Worm (Caenorhabditis elegans): Measurements from ENCODE around the gene T21B10.4.
A peak's percentile ranks its signal among the peaks of the same experiment; 100 is the strongest.

The T21B10.4 gene

ce11 chrII:8927253-8927791 is 13.4 kb upstream of the T21B10.4 start, which contains the start of gene cct-2:
TSS of gene cct-2 (plus strand) at chrII:8927741.
- TF ChIP-seq sem-2 (GFP tag; optimal IDR thresholded peaks at IDR 0.05) (no peak), drap-1 (GFP tag; optimal IDR thresholded peaks at IDR 0.05) (no peak), ceh-43 (GFP tag; optimal IDR thresholded peaks at IDR 0.05) (no peak), blmp-1 (tag; optimal IDR thresholded peaks at IDR 0.05) (no peak), nhr-237 (tag; optimal IDR thresholded peaks at IDR 0.05) (peak; percentile 32), nhr-28 (tag; optimal IDR thresholded peaks at IDR 0.05) (no peak), sptf-1 (tag; optimal IDR thresholded peaks at IDR 0.05) (no peak), tbx-8 (GFP tag; optimal IDR thresholded peaks at IDR 0.05) (no peak), ceh-39 (tag; optimal IDR thresholded peaks at IDR 0.05) (no peak), pha-4 (tag; optimal IDR thresholded peaks at IDR 0.05) (peak; percentile 4), mep-1 (tag; optimal IDR thresholded peaks at IDR 0.05) (peak; percentile 22), ztf-11 (tag; optimal IDR thresholded peaks at IDR 0.05) (no peak), unc-62 (GFP tag; optimal IDR thresholded peaks at IDR 0.05) (no peak), ces-1 (GFP tag; optimal IDR thresholded peaks at IDR 0.05) (peak; percentile 41), elt-3 (tag; optimal IDR thresholded peaks at IDR 0.05) (no peak), lsy-2 (tag; optimal IDR thresholded peaks at IDR 0.05) (peak; percentile 30), flh-1 (GFP tag; optimal IDR thresholded peaks at IDR 0.05) (no peak), ceh-83 (GFP tag; optimal IDR thresholded peaks at IDR 0.05) (no peak)

- no peak for TF ChIP-seq ceh-43 (GFP tag; optimal IDR thresholded peaks at IDR 0.05)
- no peak for TF ChIP-seq pha-4 (tag; optimal IDR thresholded peaks at IDR 0.05)
Observed at ce11 chrII:8929771-8930170, 10.9 kb upstream of the T21B10.4 start, which contains the start of gene mrpl-50. TSS of gene mrpl-50 (plus strand) at chrII:8929841.

DNA sequence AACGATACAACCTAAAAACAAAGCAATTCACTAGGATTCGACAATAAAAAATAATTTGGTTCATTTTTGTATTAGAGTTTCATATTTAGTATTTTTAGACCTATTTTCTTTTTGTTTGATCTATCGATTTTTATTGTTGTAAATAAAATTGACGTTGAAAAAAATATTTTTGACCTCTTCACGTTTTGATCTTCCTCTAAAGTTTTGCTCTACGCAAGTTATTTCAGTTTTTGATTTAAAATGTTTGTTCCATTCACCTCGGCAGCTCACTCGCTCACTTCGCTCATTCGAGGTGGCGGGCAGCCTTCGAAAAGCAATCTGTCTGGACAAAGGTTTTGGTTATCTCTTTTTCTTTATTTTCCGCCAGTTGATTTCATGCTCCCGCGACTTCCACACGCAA is 9.9 kb upstream of the T21B10.4 start, which contains the start of gene enol-1:
Gene enol-1, plus strand, starts transcription at position 235 of the 400 bp plus-strand sequence.
- TF ChIP-seq M03D4.4 (tag; optimal IDR thresholded peaks at IDR 0.05) (no peak), nhr-76 (tag; optimal IDR thresholded peaks at IDR 0.05) (no peak), hlh-1 (tag; optimal IDR thresholded peaks at IDR 0.05) (no peak), lsy-2 (tag; optimal IDR thresholded peaks at IDR 0.05) (no peak), flh-1 (GFP tag; optimal IDR thresholded peaks at IDR 0.05) (no peak), unc-120 (tag; optimal IDR thresholded peaks at IDR 0.05; ENCODE audit: poor library complexity, severe bottlenecking) (no peak), elt-3 (tag; optimal IDR thresholded peaks at IDR 0.05) (no peak), mls-2 (tag; optimal IDR thresholded peaks at IDR 0.05) (no peak), nhr-12 (tag; optimal IDR thresholded peaks at IDR 0.05) (no peak), mab-5 (tag; optimal IDR thresholded peaks at IDR 0.05) (no peak), unc-62 (GFP tag; optimal IDR thresholded peaks at IDR 0.05) (no peak), ceh-39 (tag; optimal IDR thresholded peaks at IDR 0.05) (no peak), cnd-1 (tag; optimal IDR thresholded peaks at IDR 0.05) (no peak)

- TF ChIP-seq lsy-2 (tag; optimal IDR thresholded peaks at IDR 0.05) (no peak), unc-39 (tag; optimal IDR thresholded peaks at IDR 0.05) (no peak), hlh-1 (tag; optimal IDR thresholded peaks at IDR 0.05) (no peak), unc-62 (GFP tag; optimal IDR thresholded peaks at IDR 0.05) (no peak), nhr-2 (tag; optimal IDR thresholded peaks at IDR 0.05) (no peak), nhr-237 (tag; optimal IDR thresholded peaks at IDR 0.05) (no peak), nhr-28 (tag; optimal IDR thresholded peaks at IDR 0.05) (no peak), sem-2 (GFP tag; optimal IDR thresholded peaks at IDR 0.05) (no peak), pha-4 (tag; optimal IDR thresholded peaks at IDR 0.05) (no peak)
Observed at ce11 chrII:8931405-8932149, 9.1 kb upstream of the T21B10.4 start.

DNA sequence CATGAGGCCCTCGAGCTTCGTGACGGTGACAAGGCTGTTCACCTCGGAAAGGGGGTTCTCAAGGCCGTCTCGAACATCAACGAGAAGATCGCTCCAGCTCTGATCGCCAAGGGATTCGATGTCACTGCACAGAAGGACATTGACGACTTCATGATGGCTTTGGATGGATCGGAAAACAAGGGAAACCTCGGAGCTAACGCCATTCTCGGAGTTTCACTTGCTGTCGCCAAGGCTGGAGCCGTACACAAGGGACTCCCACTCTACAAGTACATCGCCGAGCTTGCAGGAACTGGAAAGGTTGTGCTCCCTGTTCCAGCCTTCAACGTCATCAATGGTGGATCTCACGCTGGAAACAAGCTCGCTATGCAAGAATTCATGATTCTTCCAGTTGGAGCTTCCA is 8.3 kb upstream of the T21B10.4 start:
- TF ChIP-seq ceh-39 (tag; optimal IDR thresholded peaks at IDR 0.05) (no peak), ceh-83 (GFP tag; optimal IDR thresholded peaks at IDR 0.05) (no peak), nhr-76 (tag; optimal IDR thresholded peaks at IDR 0.05) (no peak), cnd-1 (tag; optimal IDR thresholded peaks at IDR 0.05) (no peak), ces-1 (GFP tag; optimal IDR thresholded peaks at IDR 0.05) (no peak), ceh-43 (GFP tag; optimal IDR thresholded peaks at IDR 0.05) (no peak), lin-13 (tag; optimal IDR thresholded peaks at IDR 0.05) (no peak), mls-2 (tag; optimal IDR thresholded peaks at IDR 0.05) (no peak), flh-1 (GFP tag; optimal IDR thresholded peaks at IDR 0.05) (no peak)

Measured in whole organism, mixed stage, embryonic.